Fruit fly (Drosophila melanogaster) whole organism, embryonic: Measurements from ENCODE around the gene CG32354.

Experiments used
- Asciz ChIP-seq: fragments of 200-800 bp; sonication (Bioruptor generic); optimal IDR thresholded peaks from 2 replicates; lab custom pipeline; 2017; ENCODE audit warnings: missing biosample characterization, mild to moderate bottlenecking, missing genetic modification characterization, missing genetic modification reagents
- Atf6 ChIP-seq: fragments of 200-800 bp; sonication (Bioruptor generic); IDR thresholded peaks from 2 replicates; pipeline ENCODE4 v1.3.6; 2022; ENCODE audit warnings: missing biosample characterization, missing genetic modification characterization
- CG10147 ChIP-seq: fragments of 200-800 bp; sonication (Bioruptor generic); optimal IDR thresholded peaks from 2 replicates; lab custom pipeline; 2019; ENCODE audit warnings: missing biosample characterization, mild to moderate bottlenecking, missing genetic modification characterization, moderate library complexity
- CG10366 ChIP-seq: fragments of 200-800 bp; sonication (Bioruptor generic); IDR thresholded peaks from 2 replicates; pipeline ENCODE4 v1.3.6; 2022; ENCODE audit warnings: missing biosample characterization, missing genetic modification characterization
- CG11723 ChIP-seq: fragments of 200-800 bp; sonication (Bioruptor generic); optimal IDR thresholded peaks from 2 replicates; lab custom pipeline; 2017; ENCODE audit warnings: missing biosample characterization, mild to moderate bottlenecking, missing genetic modification characterization
- CG12299 ChIP-seq: fragments of 200-800 bp; sonication (Bioruptor generic); optimal IDR thresholded peaks from 2 replicates; lab custom pipeline; 2018; ENCODE audit warnings: missing biosample characterization, mild to moderate bottlenecking, missing genetic modification characterization
- CG13296 ChIP-seq: fragments of 200-800 bp; sonication (Bioruptor generic); optimal IDR thresholded peaks from 3 replicates; lab custom pipeline; 2018; ENCODE audit warnings: missing biosample characterization, mild to moderate bottlenecking, missing genetic modification characterization
- CG15601 ChIP-seq: fragments of 200-800 bp; sonication (Bioruptor generic); optimal IDR thresholded peaks from 3 replicates; lab custom pipeline; 2019; ENCODE audit warnings: missing biosample characterization, mild to moderate bottlenecking, missing genetic modification characterization, moderate library complexity
- CG1602 ChIP-seq: fragments of 200-800 bp; sonication (Bioruptor generic); optimal IDR thresholded peaks from 3 replicates; lab custom pipeline; 2016; ENCODE audit warnings: missing biosample characterization, missing genetic modification characterization
- CG17568 ChIP-seq: fragments of 200-800 bp; sonication (Bioruptor generic); optimal IDR thresholded peaks from 2 replicates; lab custom pipeline; 2018; ENCODE audit warnings: missing biosample characterization, mild to moderate bottlenecking, missing genetic modification characterization, moderate library complexity
- CG17829 ChIP-seq: fragments of 200-800 bp; optimal IDR thresholded peaks from 2 replicates; lab custom pipeline; 2019; ENCODE audit warnings: missing biosample characterization, mild to moderate bottlenecking, missing genetic modification characterization, moderate library complexity
- CG18764 ChIP-seq: fragments of 200-800 bp; sonication (Bioruptor generic); optimal IDR thresholded peaks from 3 replicates; lab custom pipeline; 2016; ENCODE audit warnings: missing biosample characterization, missing genetic modification characterization
- CG2116 ChIP-seq: fragments of 200-800 bp; sonication (Bioruptor generic); optimal IDR thresholded peaks from 3 replicates; lab custom pipeline; 2018; ENCODE audit warnings: missing biosample characterization, mild to moderate bottlenecking, missing genetic modification characterization
- CG4617 ChIP-seq: fragments of 200-800 bp; sonication (Bioruptor generic); optimal IDR thresholded peaks from 3 replicates; lab custom pipeline; 2016; ENCODE audit warnings: missing biosample characterization, missing genetic modification characterization, borderline replicate concordance
- CG6683 ChIP-seq: fragments of 200-800 bp; sonication (Bioruptor generic); optimal IDR thresholded peaks from 2 replicates; lab custom pipeline; 2017; ENCODE audit warnings: missing biosample characterization, mild to moderate bottlenecking, missing genetic modification characterization, missing genetic modification reagents
- CG6765 ChIP-seq: fragments of 200-800 bp; sonication (Bioruptor generic); optimal IDR thresholded peaks from 3 replicates; lab custom pipeline; 2017; ENCODE audit warnings: missing biosample characterization, mild to moderate bottlenecking, missing genetic modification characterization
- CG7987 ChIP-seq: fragments of 200-800 bp; sonication (Bioruptor generic); optimal IDR thresholded peaks from 2 replicates; lab custom pipeline; 2018; ENCODE audit warnings: missing biosample characterization, mild to moderate bottlenecking, missing genetic modification characterization, moderate library complexity
- CG8478 ChIP-seq: fragments of >200 bp; optimal IDR thresholded peaks from 2 replicates; lab custom pipeline; 2018
- CG9876 ChIP-seq: fragments of 200-800 bp; sonication (Bioruptor generic); optimal IDR thresholded peaks from 2 replicates; lab custom pipeline; 2016; ENCODE audit warnings: missing biosample characterization, missing genetic modification characterization
- Dbx ChIP-seq: fragments of 200-800 bp; sonication (Bioruptor generic); IDR thresholded peaks from 3 replicates; pipeline ENCODE4 v1.3.6; 2022; ENCODE audit warnings: missing biosample characterization, missing genetic modification characterization
- Dref ChIP-seq: fragments of 200-800 bp; sonication (Bioruptor generic); IDR thresholded peaks from 2 replicates; pipeline ENCODE4 v1.3.6; 2022; ENCODE audit warnings: missing biosample characterization, missing genetic modification characterization
- Ets97D ChIP-seq: fragments of 200-800 bp; sonication (Bioruptor generic); optimal IDR thresholded peaks from 3 replicates; lab custom pipeline; 2016; ENCODE audit warnings: missing biosample characterization, missing genetic modification characterization
- Fer2 ChIP-seq: fragments of 200-800 bp; sonication (Bioruptor generic); optimal IDR thresholded peaks from 2 replicates; lab custom pipeline; 2018; ENCODE audit warnings: missing biosample characterization, mild to moderate bottlenecking, missing genetic modification characterization, moderate library complexity
- Hr39 ChIP-seq: fragments of >200 bp; optimal IDR thresholded peaks from 2 replicates; lab custom pipeline; 2017
- Hr51 ChIP-seq, 2 experiments: fragments of 200-800 bp; sonication (Bioruptor generic); optimal IDR thresholded peaks; 2 replicates in 1 of 2; 3 replicates in 1 of 2; lab custom pipeline; 2016 to 2018; ENCODE audit warnings: missing biosample characterization in 2 of 2, missing genetic modification characterization in 2 of 2, mild to moderate bottlenecking in 1 of 2, moderate library complexity in 1 of 2
- Hr78 ChIP-seq, 2 experiments: fragments of 200-800 bp in 1 of 2; fragments of >200 bp in 1 of 2; sonication (Bioruptor generic) in 1 of 2; optimal IDR thresholded peaks; 2 replicates each; lab custom pipeline; 2017 to 2019; ENCODE audit warnings: missing biosample characterization in 2 of 2, missing genetic modification characterization in 2 of 2, mild to moderate bottlenecking in 1 of 2, moderate library complexity in 1 of 2
- NC2β ChIP-seq: fragments of 200-800 bp; sonication (Bioruptor generic); optimal IDR thresholded peaks from 2 replicates; lab custom pipeline; 2016; ENCODE audit warnings: missing biosample characterization, missing genetic modification characterization
- Opbp ChIP-seq: fragments of 200-800 bp; sonication (Bioruptor generic); IDR thresholded peaks from 3 replicates; pipeline ENCODE4 v1.3.6; 2022; ENCODE audit warnings: missing biosample characterization, missing genetic modification characterization; ENCODE audit not compliant: partially characterized antibody
- Optix ChIP-seq: fragments of 200-800 bp; sonication (Bioruptor generic); IDR thresholded peaks from 3 replicates; pipeline ENCODE4 v1.3.6; 2022; ENCODE audit warnings: missing biosample characterization, missing genetic modification characterization
- ab ChIP-seq: fragments of 200-800 bp; sonication (Bioruptor generic); optimal IDR thresholded peaks from 2 replicates; lab custom pipeline; 2016; ENCODE audit warnings: missing biosample characterization, missing genetic modification characterization
- ase ChIP-seq: fragments of 200-800 bp; sonication (Bioruptor generic); IDR thresholded peaks from 3 replicates; pipeline ENCODE4 v1.3.6; 2022; ENCODE audit warnings: missing biosample characterization, missing genetic modification characterization
- ato ChIP-seq: fragments of 200-800 bp; sonication (Bioruptor generic); IDR thresholded peaks from 2 replicates; pipeline ENCODE4 v1.3.6; 2022; ENCODE audit warnings: missing biosample characterization, missing genetic modification characterization; ENCODE audit not compliant: partially characterized antibody
- bbx ChIP-seq: fragments of 200-800 bp; sonication (Bioruptor generic); IDR thresholded peaks from 2 replicates; pipeline ENCODE4 v1.3.6; 2022; ENCODE audit warnings: missing biosample characterization, missing genetic modification characterization; ENCODE audit not compliant: partially characterized antibody
- bsh ChIP-seq, 2 experiments: fragments of 200-800 bp; sonication (Bioruptor generic); optimal IDR thresholded peaks; 2 replicates each; lab custom pipeline; 2017 to 2018; ENCODE audit warnings: mild to moderate bottlenecking in 2 of 2, missing biosample characterization in 2 of 2, missing genetic modification characterization in 2 of 2, moderate library complexity in 1 of 2
- cad ChIP-seq: fragments of >200 bp; optimal IDR thresholded peaks from 2 replicates; lab custom pipeline; 2017; ENCODE audit warnings: missing biosample characterization, missing genetic modification characterization
- chif ChIP-seq, 2 experiments: fragments of 200-800 bp; sonication (Bioruptor generic); optimal IDR thresholded peaks; 3 replicates each; lab custom pipeline; 2016; ENCODE audit warnings: missing biosample characterization in 2 of 2, missing genetic modification characterization in 2 of 2
- chm ChIP-seq: fragments of 200-800 bp; sonication (Bioruptor generic); IDR thresholded peaks from 2 replicates; pipeline ENCODE4 v1.3.6; 2022; ENCODE audit warnings: missing biosample characterization, missing genetic modification characterization
- crp ChIP-seq, 2 experiments: fragments of 200-800 bp; sonication (Bioruptor generic); optimal IDR thresholded peaks; 2 replicates in 1 of 2; 3 replicates in 1 of 2; lab custom pipeline; 2017; ENCODE audit warnings: missing biosample characterization in 2 of 2, missing genetic modification characterization in 2 of 2, mild to moderate bottlenecking in 1 of 2, moderate library complexity in 1 of 2
- ham ChIP-seq: fragments of 200-800 bp; sonication (Bioruptor generic); IDR thresholded peaks from 2 replicates; pipeline ENCODE4 v1.3.6; 2022; ENCODE audit warnings: missing biosample characterization, missing genetic modification characterization
- inv ChIP-seq: fragments of 200-800 bp; sonication (Bioruptor generic); IDR thresholded peaks from 2 replicates; pipeline ENCODE4 v1.3.6; 2022; ENCODE audit warnings: missing biosample characterization, missing genetic modification characterization; ENCODE audit not compliant: partially characterized antibody
- klu ChIP-seq: fragments of 200-800 bp; sonication (Bioruptor generic); IDR thresholded peaks from 2 replicates; pipeline ENCODE4 v1.3.6; 2022; ENCODE audit warnings: missing biosample characterization, missing genetic modification characterization
- lilli ChIP-seq: fragments of 200-800 bp; sonication (Bioruptor generic); optimal IDR thresholded peaks from 3 replicates; lab custom pipeline; 2016; ENCODE audit warnings: missing biosample characterization, missing genetic modification characterization
- lov ChIP-seq, 2 experiments: fragments of 200-800 bp in 1 of 2; fragments of >200 bp in 1 of 2; sonication (Bioruptor generic) in 1 of 2; IDR thresholded peaks in 1 of 2; optimal IDR thresholded peaks in 1 of 2; 2 replicates in 1 of 2; 3 replicates in 1 of 2; pipeline versions ENCODE4 v1.3.6 to Lab custom; 2017 to 2022; ENCODE audit warnings: missing biosample characterization in 1 of 2, missing genetic modification characterization in 1 of 2
- odd ChIP-seq: fragments of 200-800 bp; sonication (Bioruptor generic); optimal IDR thresholded peaks from 2 replicates; lab custom pipeline; 2017; ENCODE audit warnings: missing biosample characterization, mild to moderate bottlenecking, missing genetic modification characterization
- p53 ChIP-seq: fragments of 200-800 bp; sonication (Bioruptor generic); optimal IDR thresholded peaks from 2 replicates; lab custom pipeline; 2016; ENCODE audit warnings: missing biosample characterization, missing genetic modification characterization
- sens ChIP-seq: fragments of 200-800 bp; sonication (Bioruptor generic); peaks from one replicate; lab custom pipeline; 2016; ENCODE audit warnings: missing biosample characterization, missing genetic modification characterization
- slbo ChIP-seq: fragments of 200-800 bp; sonication (Bioruptor generic); IDR thresholded peaks from 2 replicates; pipeline ENCODE4 v1.3.6; 2022; ENCODE audit warnings: missing biosample characterization, missing genetic modification characterization
- trh ChIP-seq: fragments of 200-800 bp; sonication (Bioruptor generic); optimal IDR thresholded peaks from 2 replicates; lab custom pipeline; 2016; ENCODE audit warnings: missing biosample characterization, missing genetic modification characterization
- vfl ChIP-seq: fragments of 200-800 bp; sonication (Bioruptor generic); optimal IDR thresholded peaks from 2 replicates; lab custom pipeline; 2016; ENCODE audit warnings: missing biosample characterization, missing genetic modification characterization
- vnd ChIP-seq: fragments of 200-800 bp; sonication (Bioruptor generic); IDR thresholded peaks from 3 replicates; pipeline ENCODE4 v1.3.6; 2022; ENCODE audit warnings: missing biosample characterization, missing genetic modification characterization; ENCODE audit not compliant: partially characterized antibody

CG32354 gene

dm6 chr3L:8424831-8425336, 2.9 kb upstream of the CG32354 start, which contains the start of gene Cbl (continued):
- TF ChIP-seq CG7987 (GFP tag; lab: Kevin White, UChicago) = peak; percentile 68
- no peak for TF ChIP-seq CG10366
- no peak for TF ChIP-seq CG8478 (lab: Kevin White, UChicago)
- TF ChIP-seq ase (GFP tag; lab: Robert Waterston, UW) = no peak
- TF ChIP-seq Opbp (GFP tag; lab: Robert Waterston, UW) = 0 out of 3 replicates have a peak, but pooled peaks have one; percentile 5
- TF ChIP-seq CG18764 (GFP tag; lab: Kevin White, UChicago) = no peak
- no peak for TF ChIP-seq p53 (GFP tag; lab: Kevin White, UChicago)
- TF ChIP-seq Atf6 (GFP tag; lab: Robert Waterston, UW) = 0 out of 2 replicates have a peak, but pooled peaks have one; percentile 26
- no peak for TF ChIP-seq ab (GFP tag; lab: Kevin White, UChicago)
- TF ChIP-seq CG11723 = no peak
- TF ChIP-seq chm (GFP tag; lab: Robert Waterston, UW) = no peak; the same call in 1 of the 2 replicates
- peak; percentile 95 for TF ChIP-seq CG4617
- peak; percentile 60 for TF ChIP-seq CG17829 (tag; lab: Kevin White, UChicago)
- no peak for TF ChIP-seq inv
- TF ChIP-seq vnd (GFP tag; lab: Robert Waterston, UW) = no peak
- no peak for TF ChIP-seq cad (GFP tag; lab: Kevin White, UChicago)
- no peak for TF ChIP-seq CG17568 (GFP tag; lab: Kevin White, UChicago)
- TF ChIP-seq Hr78 (GFP tag; optimal IDR thresholded peaks at IDR 0.05; lab: Kevin White, UChicago) = no peak
- TF ChIP-seq Optix (GFP tag; lab: Robert Waterston, UW) = no peak
- no peak for TF ChIP-seq CG9876 (GFP tag; lab: Kevin White, UChicago)
- TF ChIP-seq sens (GFP tag; lab: Kevin White, UChicago) = peak; percentile 67
- no peak for TF ChIP-seq chif (GFP tag; optimal IDR thresholded peaks at IDR 0.05; lab: Kevin White, UChicago)
- TF ChIP-seq slbo (GFP tag; lab: Robert Waterston, UW) = no peak
- peak; percentile 21 for TF ChIP-seq lilli
- TF ChIP-seq CG15601 (tag; lab: Kevin White, UChicago) = peak; percentile 53
- peak; percentile 100 for TF ChIP-seq CG2116 (GFP tag; lab: Kevin White, UChicago)
- TF ChIP-seq lov (optimal IDR thresholded peaks at IDR 0.05; lab: Kevin White, UChicago) = no peak
- TF ChIP-seq lov (GFP tag; IDR thresholded peaks at IDR 0.05; lab: Robert Waterston, UW) = no peak
- peak; percentile 1 for TF ChIP-seq CG13296 (GFP tag; lab: Kevin White, UChicago)
- TF ChIP-seq Hr51 (GFP tag; optimal IDR thresholded peaks at IDR 0.05; lab: Kevin White, UChicago) = no peak
- no peak for TF ChIP-seq Dbx (GFP tag; lab: Robert Waterston, UW)
- peak; percentile 48 for TF ChIP-seq odd
- peak; percentile 29 for TF ChIP-seq CG12299 (tag; lab: Kevin White, UChicago)
- peak; percentile 26 for TF ChIP-seq bbx (GFP tag; lab: Robert Waterston, UW)
- peak; percentile 23 for TF ChIP-seq NC2β (GFP tag; lab: Kevin White, UChicago)
- TF ChIP-seq Ets97D (GFP tag; lab: Kevin White, UChicago) = peak; percentile 91
- TF ChIP-seq CG1602 (GFP tag; lab: Kevin White, UChicago) = no peak
- TF ChIP-seq Asciz (GFP tag; lab: Kevin White, UChicago) = no peak
- peak; percentile 50 for TF ChIP-seq Dref
- TF ChIP-seq vfl = no peak
- TF ChIP-seq Hr39 (lab: Kevin White, UChicago) = no peak
- no peak for TF ChIP-seq ham
- no peak for TF ChIP-seq klu
- TF ChIP-seq CG6765 (GFP tag; lab: Kevin White, UChicago) = no peak
- peak; percentile 12 for TF ChIP-seq CG6683
- peak in 1 of 2 experiments; percentile 26 for TF ChIP-seq bsh (GFP tag; optimal IDR thresholded peaks at IDR 0.05; lab: Kevin White, UChicago)
- TF ChIP-seq trh (GFP tag; lab: Kevin White, UChicago) = no peak
- TF ChIP-seq Fer2 (tag; lab: Kevin White, UChicago) = no peak
- TF ChIP-seq crp (GFP tag; optimal IDR thresholded peaks at IDR 0.05; lab: Kevin White, UChicago) = peak in 1 of 2 experiments; percentile 28
- TF ChIP-seq CG10147 (GFP tag; lab: Kevin White, UChicago) = no peak
- TF ChIP-seq ato (GFP tag; lab: Robert Waterston, UW) = no peak
